Worm (Caenorhabditis elegans) whole organism, mixed stage, embryonic: ENCODE results near the gene unc-5.

Experiments
- M03D4.4 ChIP-seq: sonication (generic microtip); optimal IDR thresholded peaks from 2 replicates; lab custom pipeline; 2017; ENCODE audit warnings: mild to moderate bottlenecking, missing genetic modification characterization, missing compliant biosample characterization
- blmp-1 ChIP-seq: fragments of 150-350 bp; optimal IDR thresholded peaks from 2 replicates; lab custom pipeline; 2014; ENCODE audit warnings: missing biosample characterization, missing genetic modification characterization
- ceh-39 ChIP-seq: fragments of 150-350 bp; optimal IDR thresholded peaks from 2 replicates; lab custom pipeline; 2014; ENCODE audit warnings: missing biosample characterization, missing genetic modification characterization
- cnd-1 ChIP-seq: fragments of 200-800 bp; sonication (Bioruptor generic); optimal IDR thresholded peaks from 2 replicates; lab custom pipeline; 2018; ENCODE audit warnings: mild to moderate bottlenecking, missing genetic modification characterization, missing compliant biosample characterization
- drap-1 ChIP-seq: fragments of 200-800 bp; sonication (Bioruptor generic); optimal IDR thresholded peaks from 3 replicates; lab custom pipeline; 2018; ENCODE audit warnings: mild to moderate bottlenecking, missing genetic modification characterization, missing compliant biosample characterization
- elt-1 ChIP-seq: sonication (generic microtip); optimal IDR thresholded peaks from 2 replicates; lab custom pipeline; 2017; ENCODE audit warnings: missing genetic modification characterization, mild to moderate bottlenecking, missing compliant biosample characterization, antibody characterized with exemption, moderate library complexity, borderline replicate concordance; ENCODE audit not compliant: insufficient read depth
- ham-2 ChIP-seq: fragments of 200-800 bp; sonication (Bioruptor generic); optimal IDR thresholded peaks from 2 replicates; lab custom pipeline; 2018; ENCODE audit warnings: mild to moderate bottlenecking, missing genetic modification characterization, missing compliant biosample characterization
- hlh-1 ChIP-seq: fragments of 150-350 bp; optimal IDR thresholded peaks from 2 replicates; lab custom pipeline; 2014; ENCODE audit warnings: missing biosample characterization, missing genetic modification reagents, missing genetic modification characterization
- lin-13 ChIP-seq: fragments of 150-350 bp; optimal IDR thresholded peaks from 2 replicates; lab custom pipeline; 2014; ENCODE audit warnings: missing biosample characterization, missing genetic modification characterization
- lin-32 ChIP-seq: fragments of 200-800 bp; sonication (Bioruptor generic); optimal IDR thresholded peaks from 2 replicates; lab custom pipeline; 2018; ENCODE audit warnings: mild to moderate bottlenecking, missing genetic modification characterization, missing compliant biosample characterization
- lsy-2 ChIP-seq: fragments of 150-350 bp; optimal IDR thresholded peaks from 2 replicates; lab custom pipeline; 2014; ENCODE audit warnings: missing biosample characterization, missing genetic modification characterization
- mab-5 ChIP-seq: fragments of 150-350 bp; optimal IDR thresholded peaks from 2 replicates; lab custom pipeline; 2014; ENCODE audit warnings: missing biosample characterization, missing genetic modification characterization
- mep-1 ChIP-seq: fragments of 150-350 bp; optimal IDR thresholded peaks from 2 replicates; lab custom pipeline; 2017; ENCODE audit warnings: missing biosample characterization, missing genetic modification reagents, missing genetic modification characterization, inconsistent platforms
- mls-2 ChIP-seq: sonication (generic microtip); optimal IDR thresholded peaks from 2 replicates; lab custom pipeline; 2016; ENCODE audit warnings: mild to moderate bottlenecking, missing genetic modification characterization, moderate library complexity, missing compliant biosample characterization
- nhr-2 ChIP-seq: fragments of 150-350 bp; optimal IDR thresholded peaks from 2 replicates; lab custom pipeline; 2014; ENCODE audit warnings: missing biosample characterization, missing genetic modification characterization
- nhr-237 ChIP-seq: fragments of 150-350 bp; optimal IDR thresholded peaks from 2 replicates; lab custom pipeline; 2014; ENCODE audit warnings: missing biosample characterization, missing genetic modification characterization
- nhr-76 ChIP-seq: sonication (generic microtip); optimal IDR thresholded peaks from 2 replicates; lab custom pipeline; 2017; ENCODE audit warnings: missing biosample characterization, missing genetic modification characterization
- pha-4 ChIP-seq: fragments of 150-350 bp; optimal IDR thresholded peaks from 2 replicates; lab custom pipeline; 2018; ENCODE audit warnings: missing biosample characterization, missing genetic modification reagents, missing genetic modification characterization
- sem-2 ChIP-seq: fragments of 200-800 bp; sonication (Bioruptor generic); optimal IDR thresholded peaks from 2 replicates; lab custom pipeline; 2018; ENCODE audit warnings: mild to moderate bottlenecking, missing genetic modification characterization, missing compliant biosample characterization
- snpc-4 ChIP-seq: fragments of 150-350 bp; optimal IDR thresholded peaks from 2 replicates; lab custom pipeline; 2014; ENCODE audit warnings: missing biosample characterization, missing genetic modification characterization
- sptf-1 ChIP-seq: sonication (generic microtip); optimal IDR thresholded peaks from 2 replicates; lab custom pipeline; 2017; ENCODE audit warnings: mild to moderate bottlenecking, missing genetic modification characterization, moderate library complexity, missing compliant biosample characterization
- tbx-8 ChIP-seq: fragments of 200-800 bp; sonication (Bioruptor generic); optimal IDR thresholded peaks from 2 replicates; lab custom pipeline; 2018; ENCODE audit warnings: mild to moderate bottlenecking, missing genetic modification characterization, moderate library complexity, missing compliant biosample characterization
- unc-120 ChIP-seq: sonication (generic microtip); optimal IDR thresholded peaks from 2 replicates; lab custom pipeline; 2017; ENCODE audit warnings: missing genetic modification characterization, missing compliant biosample characterization; ENCODE audit not compliant: poor library complexity, severe bottlenecking
- unc-39 ChIP-seq: fragments of 150-350 bp; optimal IDR thresholded peaks from 2 replicates; lab custom pipeline; 2014; ENCODE audit warnings: missing biosample characterization, missing genetic modification characterization
- unc-62 ChIP-seq: fragments of 150-350 bp; optimal IDR thresholded peaks from 2 replicates; lab custom pipeline; 2014; ENCODE audit warnings: missing biosample characterization, missing genetic modification reagents, missing genetic modification characterization
- zip-8 ChIP-seq: fragments of 150-350 bp; optimal IDR thresholded peaks from 2 replicates; lab custom pipeline; 2014; ENCODE audit warnings: missing biosample characterization, missing genetic modification characterization
- ztf-11 ChIP-seq: fragments of 150-350 bp; optimal IDR thresholded peaks from 2 replicates; lab custom pipeline; 2014; ENCODE audit warnings: missing biosample characterization, missing genetic modification characterization

unc-5 gene

DNA sequence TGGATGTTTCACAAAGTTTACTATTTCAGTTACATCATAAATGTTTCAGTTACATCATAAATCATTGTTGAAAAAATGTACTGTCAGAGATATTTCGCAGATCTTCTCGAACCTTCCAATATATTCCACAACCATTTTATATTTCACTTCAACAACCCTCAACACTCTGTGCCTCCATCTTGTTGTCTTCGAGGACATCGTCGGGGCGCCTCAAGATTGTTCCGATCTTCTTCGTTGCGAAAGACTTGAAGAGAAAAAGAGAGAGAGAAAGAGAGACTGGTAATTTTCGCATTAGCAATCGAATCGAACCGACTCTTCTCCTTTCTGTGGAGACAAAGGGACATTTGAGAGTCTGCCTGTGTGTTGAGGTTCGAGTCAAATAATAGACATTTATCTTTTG, 35.1 kb upstream of the unc-5 start:
- TF ChIP-seq lin-13 (tag; lab: Kevin White, UChicago): no peak
- TF ChIP-seq blmp-1 (tag; lab: Kevin White, UChicago): no peak
- TF ChIP-seq sptf-1 (tag; lab: Kevin White, UChicago): no peak
- no peak for TF ChIP-seq nhr-2 (tag; lab: Kevin White, UChicago)
- TF ChIP-seq cnd-1 (tag; lab: Kevin White, UChicago): no peak
- no peak for TF ChIP-seq tbx-8
- TF ChIP-seq mls-2 (tag; lab: Kevin White, UChicago): no peak
- TF ChIP-seq lsy-2 (tag; lab: Kevin White, UChicago): no peak
- no peak for TF ChIP-seq ztf-11 (tag; lab: Kevin White, UChicago)
- no peak for TF ChIP-seq M03D4.4 (tag; lab: Kevin White, UChicago)
- TF ChIP-seq lin-32 (GFP tag; lab: Kevin White, UChicago): no peak
- TF ChIP-seq, all 35 proteins: peak for 0

DNA sequence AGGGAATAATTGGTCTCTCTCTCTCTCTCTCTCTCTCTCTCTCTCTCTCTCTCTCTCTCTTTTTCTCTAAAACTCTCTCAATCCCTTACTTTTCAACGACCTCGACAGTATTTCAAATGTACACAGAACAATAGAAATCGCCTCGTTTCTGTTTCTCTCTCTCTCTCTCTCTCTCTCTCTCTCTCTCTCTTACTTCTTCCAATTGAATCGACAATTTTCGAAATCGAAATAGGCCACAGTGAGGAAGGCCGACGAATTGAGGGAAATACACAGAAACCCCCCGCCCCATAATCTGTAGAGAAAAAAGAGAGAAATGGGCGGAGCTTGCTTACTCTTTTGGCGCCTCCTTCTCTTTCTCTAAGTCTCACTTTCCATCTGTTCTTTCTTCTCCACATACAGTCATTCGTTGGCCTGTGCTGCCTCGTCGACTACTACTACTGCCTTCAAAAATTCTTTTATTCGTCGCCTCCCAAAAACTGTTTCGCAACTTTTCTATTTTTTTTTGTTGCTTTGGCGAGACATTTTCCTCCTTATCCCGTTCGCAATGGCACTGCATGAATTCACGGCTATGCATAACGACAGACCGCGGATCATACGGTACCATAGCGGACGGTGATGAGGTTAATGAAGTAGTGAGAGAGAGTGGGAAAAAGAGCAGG, 33.5 kb upstream of the unc-5 start:
- TF ChIP-seq blmp-1 (tag; lab: Kevin White, UChicago) (no peak), mls-2 (tag; lab: Kevin White, UChicago) (peak; percentile 29), ham-2 (peak; percentile 10), sem-2 (GFP tag; lab: Kevin White, UChicago) (no peak), cnd-1 (tag; lab: Kevin White, UChicago) (no peak)

DNA sequence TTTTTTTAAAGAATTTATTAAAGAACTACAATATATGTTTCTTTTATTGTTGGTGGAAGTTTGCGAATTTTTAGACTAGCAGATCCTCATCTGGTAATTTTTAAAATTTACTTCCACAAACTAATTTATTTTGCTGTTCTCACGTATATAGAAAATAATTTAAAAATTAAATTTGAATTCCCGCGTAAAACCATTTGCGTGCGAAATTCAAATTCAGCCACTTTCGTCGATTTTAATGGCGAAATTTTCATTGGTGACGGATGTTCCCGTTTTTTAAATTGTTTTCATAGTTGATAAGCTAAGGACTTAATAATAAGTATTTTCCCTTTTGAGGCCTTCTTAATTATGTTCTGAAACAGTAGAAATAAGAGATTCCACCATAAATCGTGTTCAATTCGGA, 32.9 kb upstream of the unc-5 start:
- TF ChIP-seq unc-39 (tag; lab: Kevin White, UChicago) (no peak), drap-1 (GFP tag; lab: Kevin White, UChicago) (no peak), elt-1 (tag; lab: Kevin White, UChicago) (no peak), lin-13 (tag; lab: Kevin White, UChicago) (no peak), sptf-1 (tag; lab: Kevin White, UChicago) (no peak), unc-120 (tag; lab: Kevin White, UChicago) (no peak)

DNA sequence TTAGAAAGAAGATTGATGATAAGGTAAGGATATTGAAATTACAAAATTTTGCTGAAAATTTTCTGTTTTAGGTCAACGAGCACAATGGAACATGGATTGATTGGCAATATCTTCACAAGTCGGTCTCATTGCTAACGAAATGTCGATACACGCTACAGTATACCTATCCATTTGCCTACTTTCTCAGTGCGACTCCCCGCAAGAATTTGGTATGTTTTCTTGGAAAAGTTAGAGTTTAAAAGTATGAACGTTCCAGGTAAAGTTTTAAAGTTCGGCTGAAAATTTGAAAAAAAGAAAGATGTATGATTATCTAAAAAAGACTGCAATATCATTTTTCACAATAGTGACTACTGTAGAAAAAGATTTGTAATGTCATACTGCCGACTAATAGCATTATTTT, 26.0 kb upstream of the unc-5 start:
- no peak for TF ChIP-seq lin-32 (GFP tag; lab: Kevin White, UChicago)
- TF ChIP-seq elt-1 (tag; lab: Kevin White, UChicago): no peak
- no peak for TF ChIP-seq nhr-2 (tag; lab: Kevin White, UChicago)
- no peak for TF ChIP-seq mep-1 (tag; lab: Kevin White, UChicago)
- TF ChIP-seq unc-120 (tag; lab: Kevin White, UChicago): no peak
- no peak for TF ChIP-seq ztf-11 (tag; lab: Kevin White, UChicago)
- no peak for TF ChIP-seq ham-2
- TF ChIP-seq nhr-237: no peak
- no peak for TF ChIP-seq ceh-39 (tag; lab: Kevin White, UChicago)
- TF ChIP-seq lsy-2 (tag; lab: Kevin White, UChicago): no peak
- TF ChIP-seq pha-4 (tag; lab: Kevin White, UChicago): no peak
- TF ChIP-seq sem-2 (GFP tag; lab: Kevin White, UChicago): no peak
- TF ChIP-seq unc-62: no peak
- TF ChIP-seq snpc-4 (tag; lab: Kevin White, UChicago): no peak
- TF ChIP-seq zip-8 (tag; lab: Kevin White, UChicago): no peak
- TF ChIP-seq hlh-1 (tag; lab: Kevin White, UChicago): no peak
- TF ChIP-seq mls-2 (tag; lab: Kevin White, UChicago): no peak
- no peak for TF ChIP-seq drap-1 (GFP tag; lab: Kevin White, UChicago)
- no peak for TF ChIP-seq nhr-76 (tag; lab: Kevin White, UChicago)

DNA sequence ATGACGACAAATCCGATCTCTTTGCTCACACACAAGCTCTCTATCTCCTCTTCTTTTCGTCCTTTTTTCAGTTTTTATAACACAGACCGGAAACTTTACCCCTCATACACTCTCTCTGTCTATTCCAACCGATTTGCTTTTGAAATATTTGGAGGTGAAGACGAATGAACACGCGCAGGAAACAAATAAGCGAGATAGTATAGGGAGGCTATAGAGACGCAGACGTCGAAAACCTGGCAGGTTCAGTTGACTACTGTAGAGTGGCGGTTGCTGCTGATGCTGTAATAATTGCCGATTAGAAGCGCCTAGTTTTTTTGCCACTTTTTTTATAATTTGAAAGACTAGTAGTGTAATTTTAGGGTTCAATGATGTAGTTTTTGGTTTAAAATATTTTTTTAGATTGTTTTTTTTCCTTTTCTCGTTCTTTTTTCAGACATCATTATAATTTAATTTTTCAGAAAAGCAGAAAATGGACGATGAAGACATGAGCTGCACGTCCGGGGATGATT, 22.6 kb upstream of the unc-5 start, which contains the start of gene ari-2:
Gene ari-2, plus strand, starts transcription at position 459 of the 509 bp plus-strand sequence.
- TF ChIP-seq lsy-2 (tag; lab: Kevin White, UChicago) (peak; percentile 12), nhr-2 (tag; lab: Kevin White, UChicago) (no peak), pha-4 (tag; lab: Kevin White, UChicago) (no peak)

DNA sequence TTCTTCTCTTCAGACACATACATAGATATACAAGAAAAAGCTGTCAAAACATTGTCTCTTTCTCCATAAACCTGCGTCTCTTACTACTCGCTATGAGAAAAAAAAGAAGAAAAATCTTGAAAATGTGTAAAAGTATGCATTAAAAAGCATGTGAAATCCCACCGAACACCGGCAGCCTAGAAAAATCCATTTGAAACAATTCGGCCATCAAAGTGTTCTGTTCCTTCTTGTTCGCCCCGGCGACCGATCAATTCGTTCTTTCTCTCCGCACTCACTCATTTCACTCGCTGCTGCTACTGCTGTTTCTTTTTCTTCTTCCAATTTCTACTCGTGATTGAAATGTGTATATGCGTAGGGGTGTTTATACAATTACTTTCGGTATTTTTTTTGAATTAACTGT, 20.7 kb upstream of the unc-5 start:
- no peak for TF ChIP-seq mab-5 (tag; lab: Kevin White, UChicago)
- no peak for TF ChIP-seq lin-32 (GFP tag; lab: Kevin White, UChicago)
- no peak for TF ChIP-seq blmp-1 (tag; lab: Kevin White, UChicago)
- no peak for TF ChIP-seq tbx-8
- TF ChIP-seq sptf-1 (tag; lab: Kevin White, UChicago): peak; percentile 1
- TF ChIP-seq mep-1 (tag; lab: Kevin White, UChicago): peak; percentile 2
- TF ChIP-seq, all 35 proteins: peak for 2
